Worm (Caenorhabditis elegans): ENCODE results near the gene cst-2.
"Not testable (repeated sequence)": the region's sequence is repeated elsewhere in the genome, so short reads cannot be mapped to it uniquely, and the experiment has no call there.

The cst-2 gene

ce11 chrX:4350198-4350597 is 14.3 kb upstream of the cst-2 start, which contains the start of gene F14H12.2:
TSS of gene F14H12.2 (plus strand) at chrX:4350498.
- no peak for TF ChIP-seq unc-62 (GFP tag; optimal IDR thresholded peaks at IDR 0.05)

ce11 chrX:4343915-4344314 is 8.1 kb upstream of the cst-2 start, which contains the start of gene F14H12.3:
TSS of gene F14H12.3 (plus strand) at chrX:4344215.
- TF ChIP-seq unc-62 (GFP tag; optimal IDR thresholded peaks at IDR 0.05) = no peak

- no peak for TF ChIP-seq unc-62 (GFP tag; optimal IDR thresholded peaks at IDR 0.05)
Observed at ce11 chrX:4342730-4343129, 6.9 kb upstream of the cst-2 start.

ce11 chrX:4339332-4339731 is 3.5 kb upstream of the cst-2 start, which contains the start of gene cst-1:
TSS of gene cst-1 (plus strand) at chrX:4339632.
- not testable (repeated sequence) for TF ChIP-seq unc-62 (GFP tag; optimal IDR thresholded peaks at IDR 0.05)

- not testable (repeated sequence) for TF ChIP-seq unc-62 (GFP tag; optimal IDR thresholded peaks at IDR 0.05)
Observed at ce11 chrX:4332305-4332704, 3.5 kb downstream of the cst-2 start, which contains the start of gene C24A8.6. TSS of gene C24A8.6 (minus strand) at chrX:4332405.

- TF ChIP-seq unc-62 (GFP tag; optimal IDR thresholded peaks at IDR 0.05) = no peak
Observed at ce11 chrX:4328816-4329215, 7.0 kb downstream of the cst-2 start, which contains the start of gene C24A8.5. TSS of gene C24A8.5 (minus strand) at chrX:4328916.

ce11 chrX:4322847-4323455 is 12.9 kb downstream of the cst-2 start:
- no peak for TF ChIP-seq unc-62 (GFP tag; optimal IDR thresholded peaks at IDR 0.05)

ce11 chrX:4320563-4320962 is 15.3 kb downstream of the cst-2 start, which contains the start of gene dop-6:
TSS of gene dop-6 (plus strand) at chrX:4320863.
- no peak for TF ChIP-seq unc-62 (GFP tag; optimal IDR thresholded peaks at IDR 0.05)

ce11 chrX:4317095-4317494 is 18.8 kb downstream of the cst-2 start:
- no peak for TF ChIP-seq unc-62 (GFP tag; optimal IDR thresholded peaks at IDR 0.05)

- TF ChIP-seq unc-62 (GFP tag; optimal IDR thresholded peaks at IDR 0.05) = no peak
Observed at ce11 chrX:4314939-4315338, 20.9 kb downstream of the cst-2 start.

- no peak for TF ChIP-seq unc-62 (GFP tag; optimal IDR thresholded peaks at IDR 0.05)
Observed at ce11 chrX:4311668-4312067, 24.2 kb downstream of the cst-2 start, which contains the start of gene C52B9.8. TSS of gene C52B9.8 (minus strand) at chrX:4311768.

ce11 chrX:4307559-4308005 is 28.3 kb downstream of the cst-2 start:
- no peak for TF ChIP-seq unc-62 (GFP tag; optimal IDR thresholded peaks at IDR 0.05)

ce11 chrX:4306861-4307260 is 29.0 kb downstream of the cst-2 start, which contains the start of gene pqn-15:
TSS of gene pqn-15 (minus strand) at chrX:4306961.
- no peak for TF ChIP-seq unc-62 (GFP tag; optimal IDR thresholded peaks at IDR 0.05)

ce11 chrX:4303200-4303599 is 32.6 kb downstream of the cst-2 start:
- TF ChIP-seq unc-62 (GFP tag; optimal IDR thresholded peaks at IDR 0.05) = no peak

ce11 chrX:4297452-4297851 is 38.4 kb downstream of the cst-2 start, which contains the start of gene paf-2:
TSS of gene paf-2 (minus strand) at chrX:4297741.
- no peak for TF ChIP-seq unc-62 (GFP tag; optimal IDR thresholded peaks at IDR 0.05)

- TF ChIP-seq unc-62 (GFP tag; optimal IDR thresholded peaks at IDR 0.05) = no peak
Observed at ce11 chrX:4295917-4296316, 39.9 kb downstream of the cst-2 start.

ce11 chrX:4294957-4295356 is 40.9 kb downstream of the cst-2 start:
- no peak for TF ChIP-seq unc-62 (GFP tag; optimal IDR thresholded peaks at IDR 0.05)
